Worm (Caenorhabditis elegans): ENCODE data around the gene ets-4.

DNA sequence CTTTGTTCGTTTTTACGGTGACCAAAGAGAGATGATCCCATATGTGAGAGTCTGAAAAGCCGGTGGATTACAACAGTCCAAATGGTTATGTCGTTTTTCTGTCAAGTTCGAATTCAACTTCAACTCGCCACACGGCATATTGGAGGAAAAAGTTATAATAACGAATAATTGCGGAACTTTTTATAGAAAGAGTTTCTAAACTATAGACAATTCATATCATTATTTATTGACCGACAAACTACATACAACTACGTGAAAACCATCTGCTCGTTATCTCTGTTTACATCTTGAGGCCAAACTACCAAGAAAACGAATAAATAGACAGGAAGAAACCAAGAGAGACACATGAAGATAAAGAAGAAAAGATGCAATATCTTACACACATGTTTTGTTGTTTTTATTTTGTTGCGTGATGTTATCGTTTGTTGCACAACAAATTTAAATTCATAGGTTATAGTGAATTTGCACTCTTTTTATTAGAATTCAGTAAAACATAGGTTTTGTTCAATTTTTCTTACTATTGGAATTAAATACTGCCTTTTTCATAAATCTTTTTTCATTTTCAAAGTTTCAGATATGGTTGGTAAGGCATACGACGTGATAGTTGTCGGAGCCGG lies 44.9 kb upstream of the ets-4 start, which contains the start of the genes C15B12.4 and C15B12.8:
- TF ChIP-seq K11D2.4 (GFP tag; IDR thresholded peaks at IDR 0.05) (no peak), somi-1 (GFP tag; optimal IDR thresholded peaks at IDR 0.05) (no peak), ceh-100 (GFP tag; IDR thresholded peaks at IDR 0.05) (no peak), snpc-4 (GFP tag; optimal IDR thresholded peaks at IDR 0.05) (no peak), snpc-4 (tag; optimal IDR thresholded peaks at IDR 0.05) (no peak), D2030.7 (GFP tag; IDR thresholded peaks at IDR 0.05) (no peak), bed-1 (GFP tag; IDR thresholded peaks at IDR 0.05) (no peak), nhr-179 (tag; optimal IDR thresholded peaks at IDR 0.05) (no peak), rec-8 (tag; optimal IDR thresholded peaks at IDR 0.05) (no peak)
